Fruit fly (Drosophila melanogaster) whole organism, adult: ENCODE data around the gene CG8301.

Experiments
- CG11617 ChIP-seq: fragments of 200-800 bp; sonication (Bioruptor generic); optimal IDR thresholded peaks from 2 replicates; lab custom pipeline; 2017; ENCODE audit warnings: mild to moderate bottlenecking, missing biosample characterization, missing genetic modification reagents, missing genetic modification characterization
- CG12768 ChIP-seq: fragments of 200-800 bp; sonication (Bioruptor generic); optimal IDR thresholded peaks from 2 replicates; lab custom pipeline; 2017; ENCODE audit warnings: missing biosample characterization, missing genetic modification characterization, mild to moderate bottlenecking, moderate library complexity, missing genetic modification reagents
- CG14711 ChIP-seq: fragments of 200-800 bp; sonication (Bioruptor generic); optimal IDR thresholded peaks from 2 replicates; lab custom pipeline; 2018; ENCODE audit warnings: missing biosample characterization, mild to moderate bottlenecking, missing genetic modification characterization, moderate library complexity
- CG1620 ChIP-seq: fragments of 200-800 bp; sonication (Bioruptor generic); optimal IDR thresholded peaks from 2 replicates; lab custom pipeline; 2016; ENCODE audit warnings: missing biosample characterization, missing genetic modification characterization
- CG33017 ChIP-seq: fragments of 200-800 bp; sonication (Bioruptor generic); optimal IDR thresholded peaks from 2 replicates; lab custom pipeline; 2018; ENCODE audit warnings: missing biosample characterization, mild to moderate bottlenecking, missing genetic modification characterization, moderate library complexity
- CG5204 ChIP-seq: fragments of 200-800 bp; sonication (Bioruptor generic); optimal IDR thresholded peaks from 2 replicates; lab custom pipeline; 2016; ENCODE audit warnings: missing biosample characterization, missing genetic modification characterization
- CG7101 ChIP-seq: fragments of 200-800 bp; sonication (Bioruptor generic); optimal IDR thresholded peaks from 2 replicates; lab custom pipeline; 2018; ENCODE audit warnings: missing biosample characterization, mild to moderate bottlenecking, missing genetic modification characterization, moderate library complexity
- Hr96 ChIP-seq: fragments of 200-800 bp; sonication (Bioruptor generic); optimal IDR thresholded peaks from 2 replicates; lab custom pipeline; 2016; ENCODE audit warnings: missing biosample characterization, missing genetic modification characterization
- Mnt ChIP-seq: fragments of 200-800 bp; sonication (Bioruptor generic); optimal IDR thresholded peaks from 2 replicates; lab custom pipeline; 2016; ENCODE audit warnings: missing biosample characterization, mild to moderate bottlenecking, missing genetic modification characterization
- bab1 ChIP-seq: fragments of 200-800 bp; sonication (Bioruptor generic); optimal IDR thresholded peaks from 3 replicates; lab custom pipeline; 2019; ENCODE audit warnings: missing biosample characterization, mild to moderate bottlenecking, missing genetic modification characterization, moderate library complexity
- kay ChIP-seq: fragments of 200-800 bp; sonication (Bioruptor generic); peaks from one replicate; lab custom pipeline; 2016; ENCODE audit warnings: missing biosample characterization, missing genetic modification characterization, borderline replicate concordance
- tj ChIP-seq: fragments of 200-800 bp; sonication (Bioruptor generic); optimal IDR thresholded peaks from 3 replicates; lab custom pipeline; 2017; ENCODE audit warnings: missing biosample characterization, mild to moderate bottlenecking, missing genetic modification characterization, moderate library complexity

dm6 chr3R:9551013-9551658 lies 30.0 kb upstream of the CG8301 start:
- TF ChIP-seq kay, result no peak
- peak; percentile 20 for TF ChIP-seq bab1 (GFP tag; lab: Kevin White, UChicago)
- TF ChIP-seq CG1620 (GFP tag; lab: Kevin White, UChicago), result peak; percentile 6
- TF ChIP-seq Hr96 (GFP tag; lab: Kevin White, UChicago), result peak; percentile 31
- peak; percentile 93 for TF ChIP-seq Mnt (GFP tag; lab: Kevin White, UChicago)
- peak; percentile 43 for TF ChIP-seq CG33017 (tag; lab: Kevin White, UChicago)
- TF ChIP-seq CG14711 (tag; lab: Kevin White, UChicago), result peak; percentile 52
- TF ChIP-seq CG12768 (GFP tag; lab: Kevin White, UChicago), result peak; percentile 83
- TF ChIP-seq tj (GFP tag; lab: Kevin White, UChicago), result peak; percentile 78
- peak; percentile 57 for TF ChIP-seq CG11617 (GFP tag; lab: Kevin White, UChicago)
- TF ChIP-seq CG7101, result peak; percentile 63
- TF ChIP-seq CG5204, result no peak
